Fruit fly (Drosophila melanogaster) whole organism, wandering third instar larva: ENCODE measurements around the gene CG15011.

ENCODE experiments used
- CrebA ChIP-seq: fragments of 200-800 bp; sonication (Bioruptor generic); optimal IDR thresholded peaks from 2 replicates; lab custom pipeline; 2016; ENCODE audit warnings: missing biosample characterization, mild to moderate bottlenecking, missing genetic modification characterization, borderline replicate concordance
- GATAd ChIP-seq: sonication (Bioruptor generic); optimal IDR thresholded peaks from 2 replicates; lab custom pipeline; 2016; ENCODE audit warnings: missing biosample characterization, missing genetic modification characterization
- Myc ChIP-seq: fragments of >200 bp; optimal IDR thresholded peaks from 2 replicates; lab custom pipeline; 2017
- OdsH ChIP-seq: fragments of 200-800 bp; sonication (Bioruptor generic); optimal IDR thresholded peaks from 2 replicates; lab custom pipeline; 2016; ENCODE audit warnings: missing biosample characterization, mild to moderate bottlenecking, missing genetic modification characterization
- Sp1 ChIP-seq: fragments of 200-800 bp; sonication (Bioruptor generic); optimal IDR thresholded peaks from 3 replicates; lab custom pipeline; 2019; ENCODE audit warnings: missing biosample characterization, mild to moderate bottlenecking, missing genetic modification characterization, moderate library complexity
- ey ChIP-seq: fragments of 200-800 bp; sonication (Bioruptor generic); optimal IDR thresholded peaks from 2 replicates; lab custom pipeline; 2016; ENCODE audit warnings: missing biosample characterization, missing genetic modification characterization
- pan ChIP-seq: fragments of >200 bp; optimal IDR thresholded peaks from 2 replicates; lab custom pipeline; 2017
- psq ChIP-seq: fragments of 200-800 bp; sonication (Bioruptor generic); optimal IDR thresholded peaks from 3 replicates; lab custom pipeline; 2017; ENCODE audit warnings: missing biosample characterization, mild to moderate bottlenecking, missing genetic modification characterization, moderate library complexity

dm6 chr3L:4221226-4221770 is 37.7 kb downstream of the CG15011 start:
- TF ChIP-seq CrebA: no peak
- TF ChIP-seq psq (GFP tag; lab: Kevin White, UChicago): no peak
- no peak for TF ChIP-seq ey (GFP tag; lab: Kevin White, UChicago)
- TF ChIP-seq OdsH (GFP tag; lab: Kevin White, UChicago): no peak
- TF ChIP-seq Sp1 (GFP tag; lab: Kevin White, UChicago): no peak
- TF ChIP-seq pan (lab: Kevin White, UChicago): no peak
- no peak for TF ChIP-seq GATAd
- no peak for TF ChIP-seq Myc (lab: Kevin White, UChicago)
